Worm (Caenorhabditis elegans) whole organism, L4/young adult: ENCODE data around the gene W06B4.1.

ENCODE experiments used
- W03F9.2 ChIP-seq: fragments of 150-350 bp; optimal IDR thresholded peaks from 2 replicates; lab custom pipeline; 2014; ENCODE audit warnings: missing biosample characterization, missing genetic modification characterization
- dao-5 ChIP-seq: sonication (generic microtip); optimal IDR thresholded peaks from 2 replicates; lab custom pipeline; 2016; ENCODE audit warnings: missing genotype, missing genetic modification characterization, moderate library complexity, missing compliant biosample characterization
- him-1 ChIP-seq: sonication (generic microtip); optimal IDR thresholded peaks from 2 replicates; lab custom pipeline; 2016; ENCODE audit warnings: missing genotype, missing genetic modification reagents, missing genetic modification characterization, missing compliant biosample characterization

- TF ChIP-seq him-1 (tag; lab: Kevin White, UChicago) (no peak), W03F9.2 (tag; lab: Kevin White, UChicago) (no peak), dao-5 (tag; lab: Kevin White, UChicago) (no peak)
These were observed 10.6 kb downstream of the W06B4.1 start, which contains the start of gene T05C1.2 for ce11 chrII:4482021-4482420.
